Worm (Caenorhabditis elegans) whole organism, early embryonic: ENCODE data around the gene tin-9.1.

Source experiments
- B0310.2 ChIP-seq: sonication (generic microtip); optimal IDR thresholded peaks from 2 replicates; lab custom pipeline; 2016; ENCODE audit warnings: mild to moderate bottlenecking, missing genetic modification characterization, missing compliant biosample characterization
- ama-1 ChIP-seq: fragments of 150-350 bp; optimal IDR thresholded peaks from 2 replicates; lab custom pipeline; 2014
- hmbx-1 ChIP-seq: sonication (generic microtip); optimal IDR thresholded peaks from 2 replicates; lab custom pipeline; 2016; ENCODE audit warnings: mild to moderate bottlenecking, missing genetic modification characterization, missing compliant biosample characterization
- hmg-4 ChIP-seq: fragments of 200-800 bp; sonication (Bioruptor generic); optimal IDR thresholded peaks from 2 replicates; lab custom pipeline; 2018; ENCODE audit warnings: mild to moderate bottlenecking, missing genetic modification characterization, missing compliant biosample characterization
- sea-1 ChIP-seq: fragments of 200-800 bp; sonication (Bioruptor generic); conservative IDR thresholded peaks from 2 replicates; pipeline ENCODE4 v1.3.6; 2022; ENCODE audit warnings: missing genetic modification characterization, missing compliant biosample characterization
- tra-4 ChIP-seq: sonication (generic microtip); optimal IDR thresholded peaks from 2 replicates; lab custom pipeline; 2017; ENCODE audit warnings: missing genetic modification characterization, missing compliant biosample characterization

- TF ChIP-seq B0310.2 = no peak
- no peak for TF ChIP-seq hmg-4 (GFP tag; lab: Kevin White, UChicago)
- no peak for TF ChIP-seq sea-1
- TF ChIP-seq tra-4 (tag; lab: Kevin White, UChicago) = no peak
- no peak for TF ChIP-seq hmbx-1 (tag; lab: Kevin White, UChicago)
- no peak for TF ChIP-seq ama-1 (lab: Kevin White, UChicago)
Measured at ce11 chrIV:7025835-7026234, 18.6 kb downstream of the tin-9.1 start.
